Fruit fly (Drosophila melanogaster): ENCODE data around the gene CG4572.

CG4572 gene

dm6 chr3R:19863979-19864775, at the start of gene CG4572, which contains the start of gene CG4686 (continued):
- no peak for TF ChIP-seq onecut (GFP tag; IDR thresholded peaks at IDR 0.05)
- TF ChIP-seq CG30403 (GFP tag; optimal IDR thresholded peaks at IDR 0.05), result peak; percentile 86
- no peak for TF ChIP-seq CG1603 (tag; optimal IDR thresholded peaks at IDR 0.05)
- TF ChIP-seq CG13894 (tag; optimal IDR thresholded peaks at IDR 0.05), result peak; percentile 55
- TF ChIP-seq CHES-1-like (GFP tag; optimal IDR thresholded peaks at IDR 0.05), result peak; percentile 85
- TF ChIP-seq E2f2 (GFP tag; IDR thresholded peaks at IDR 0.05), result peak; percentile 55
- TF ChIP-seq CG2116 (GFP tag; optimal IDR thresholded peaks at IDR 0.05), result peak; percentile 68
- TF ChIP-seq CG7928 (GFP tag; optimal IDR thresholded peaks at IDR 0.05), result peak; percentile 32
- no peak for TF ChIP-seq Blimp-1 (GFP tag; optimal IDR thresholded peaks at IDR 0.05)
- TF ChIP-seq Dp (GFP tag; optimal IDR thresholded peaks at IDR 0.05), result peak; percentile 28
- TF ChIP-seq BEAF-32 (GFP tag; optimal IDR thresholded peaks at IDR 0.05), result peak; percentile 45
- peak in 1 of 2 experiments; percentile 33 for TF ChIP-seq Hr78 (GFP tag; optimal IDR thresholded peaks at IDR 0.05)
- no peak for TF ChIP-seq eyg (GFP tag; optimal IDR thresholded peaks at IDR 0.05)
- peak; percentile 80 for TF ChIP-seq fu2 (GFP tag; optimal IDR thresholded peaks at IDR 0.05)
- peak; percentile 7 for TF ChIP-seq CG7987 (GFP tag; optimal IDR thresholded peaks at IDR 0.05)
- peak; percentile 65 for TF ChIP-seq CG10147 (GFP tag; optimal IDR thresholded peaks at IDR 0.05)
- TF ChIP-seq Adf1 (GFP tag; IDR thresholded peaks at IDR 0.05), result peak; percentile 51; the same call in 1 of the 2 replicates
- peak; percentile 35 for TF ChIP-seq pros (GFP tag; optimal IDR thresholded peaks at IDR 0.05)
- no peak for TF ChIP-seq h (optimal IDR thresholded peaks at IDR 0.05)
- TF ChIP-seq lola (GFP tag; optimal IDR thresholded peaks at IDR 0.05), result peak in 1 of 3 experiments; percentile 62
- TF ChIP-seq NFAT (GFP tag; IDR thresholded peaks at IDR 0.05), result peak; percentile 37
- peak; percentile 74 for TF ChIP-seq CG3847 (GFP tag; IDR thresholded peaks at IDR 0.05)
- peak; percentile 65 to 86 for TF ChIP-seq crp (GFP tag; optimal IDR thresholded peaks at IDR 0.05)
- peak; percentile 44 for TF ChIP-seq kni (GFP tag; optimal IDR thresholded peaks at IDR 0.05)
- peak; percentile 72 for TF ChIP-seq zen (tag; optimal IDR thresholded peaks at IDR 0.05)
- no peak for TF ChIP-seq otp (GFP tag; IDR thresholded peaks at IDR 0.05)
- peak; percentile 84 for TF ChIP-seq CG2712 (tag; optimal IDR thresholded peaks at IDR 0.05)
- TF ChIP-seq CG17568 (GFP tag; optimal IDR thresholded peaks at IDR 0.05), result no peak
- TF ChIP-seq Elba2 (GFP tag; optimal IDR thresholded peaks at IDR 0.05), result peak; percentile 63
- no peak for TF ChIP-seq Tbp (GFP tag; optimal IDR thresholded peaks at IDR 0.05)
- TF ChIP-seq Max (GFP tag; optimal IDR thresholded peaks at IDR 0.05), result peak; percentile 77
- peak; percentile 69 for TF ChIP-seq CG33213 (GFP tag; optimal IDR thresholded peaks at IDR 0.05)
- no peak for TF ChIP-seq tap (tag; optimal IDR thresholded peaks at IDR 0.05)
- TF ChIP-seq CG17328 (GFP tag; IDR thresholded peaks at IDR 0.05), result 0 out of 2 replicates have a peak, but pooled peaks have one; percentile 8
- peak; percentile 74 for TF ChIP-seq CG34376 (GFP tag; optimal IDR thresholded peaks at IDR 0.05)
- TF ChIP-seq CG16813 (GFP tag; IDR thresholded peaks at IDR 0.05; ENCODE audit: partially characterized antibody), result no peak
- peak; percentile 16; the same call in 1 of the 2 replicates for TF ChIP-seq CG43689 (GFP tag; IDR thresholded peaks at IDR 0.05)
- TF ChIP-seq mam (GFP tag; optimal IDR thresholded peaks at IDR 0.05), result peak; percentile 80
- peak; percentile 65 for TF ChIP-seq hkb (optimal IDR thresholded peaks at IDR 0.05)
- peak; percentile 63 for TF ChIP-seq hkb (GFP tag; IDR thresholded peaks at IDR 0.05)
- no peak for TF ChIP-seq yki (optimal IDR thresholded peaks at IDR 0.05)
- TF ChIP-seq pum (GFP tag; optimal IDR thresholded peaks at IDR 0.05), result peak; percentile 74
- peak; percentile 21 for TF ChIP-seq CG2202 (tag; optimal IDR thresholded peaks at IDR 0.05)
- peak; percentile 78 for TF ChIP-seq ssp (GFP tag; IDR thresholded peaks at IDR 0.05)
- peak; percentile 17; the same call in 1 of the 2 replicates for TF ChIP-seq sim (GFP tag; IDR thresholded peaks at IDR 0.05)
- TF ChIP-seq insv (GFP tag; optimal IDR thresholded peaks at IDR 0.05), result peak in 1 of 2 experiments; percentile 54
- peak; percentile 65 for TF ChIP-seq Ssrp (tag; optimal IDR thresholded peaks at IDR 0.05)
- no peak for TF ChIP-seq Lpt (GFP tag; optimal IDR thresholded peaks at IDR 0.05)
- peak; percentile 71 for TF ChIP-seq CG9932 (GFP tag; IDR thresholded peaks at IDR 0.05)
